Fruit fly (Drosophila melanogaster): ENCODE data around the gene CG34436.

Gene CG34436

DNA sequence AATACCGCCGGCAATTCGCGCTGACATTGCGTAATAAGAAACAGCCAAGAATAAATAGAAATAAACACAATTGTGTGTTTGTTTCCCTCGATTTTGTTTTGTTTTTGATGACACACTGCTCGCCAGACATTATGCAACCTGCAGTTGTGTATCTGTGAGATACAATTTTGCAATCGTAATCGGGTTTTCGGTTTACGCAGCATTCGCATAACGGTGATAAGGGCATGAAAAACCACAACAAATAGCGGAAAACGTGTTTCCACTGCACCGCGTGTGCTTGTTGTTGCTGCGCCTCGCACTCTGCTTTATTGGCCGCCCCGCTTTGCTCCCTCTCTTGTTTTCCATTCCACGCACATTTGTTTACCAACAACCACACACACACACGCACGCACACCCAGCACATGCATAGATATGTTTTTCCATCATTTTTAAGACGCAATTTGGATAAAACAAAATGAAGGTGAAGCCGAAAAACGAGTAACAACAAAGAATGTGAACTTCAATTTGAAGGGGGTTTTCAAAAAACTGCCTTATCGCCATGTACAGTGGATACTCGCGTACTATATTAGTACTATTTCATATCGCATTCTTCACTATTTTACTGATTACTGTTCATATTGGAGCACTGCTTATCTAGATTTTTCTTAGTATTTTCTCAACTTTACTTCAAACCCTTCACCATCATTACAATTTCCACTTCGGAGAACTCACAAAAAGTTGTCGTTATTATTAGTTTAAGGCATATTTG lies 50.5 kb downstream of the CG34436 start:
- no peak for TF ChIP-seq CG11617 (GFP tag; optimal IDR thresholded peaks at IDR 0.05)
- no peak for TF ChIP-seq CG33017 (tag; optimal IDR thresholded peaks at IDR 0.05)
- TF ChIP-seq CG14711 (tag; optimal IDR thresholded peaks at IDR 0.05), result no peak
- TF ChIP-seq CG7045 (GFP tag; optimal IDR thresholded peaks at IDR 0.05), result no peak
- peak; percentile 99 for TF ChIP-seq tj (GFP tag; optimal IDR thresholded peaks at IDR 0.05)
- TF ChIP-seq bab1 (GFP tag; optimal IDR thresholded peaks at IDR 0.05), result no peak
- peak; percentile 33 for TF ChIP-seq Mnt (GFP tag; optimal IDR thresholded peaks at IDR 0.05)

All from whole organism, adult.